Worm (Caenorhabditis elegans): ENCODE results near the gene K02G10.5.

K02G10.5 gene

ce11 chrX:4691148-4691773 is at the start of gene K02G10.5:
Gene K02G10.5, minus strand, starts transcription at chrX:4691198.
- no peak for TF ChIP-seq lin-39 (tag; optimal IDR thresholded peaks at IDR 0.05)
- TF ChIP-seq nhr-67 (tag; optimal IDR thresholded peaks at IDR 0.05) = no peak
- TF ChIP-seq lsy-12 (tag; optimal IDR thresholded peaks at IDR 0.05) = no peak
- no peak for TF ChIP-seq ceh-9 (tag; optimal IDR thresholded peaks at IDR 0.05)
- no peak for TF ChIP-seq nhr-23 (tag; optimal IDR thresholded peaks at IDR 0.05)
- no peak for TF ChIP-seq egl-5 (tag; optimal IDR thresholded peaks at IDR 0.05)
- no peak for TF ChIP-seq elt-3 (tag; optimal IDR thresholded peaks at IDR 0.05)

- TF ChIP-seq fkh-10 (GFP tag; optimal IDR thresholded peaks at IDR 0.05) (no peak), mdl-1 (tag; optimal IDR thresholded peaks at IDR 0.05) (peak; percentile 5)
These were observed 49.6 kb upstream of the K02G10.5 start for ce11 chrX:4740630-4741029.

- TF ChIP-seq eor-1 (tag; optimal IDR thresholded peaks at IDR 0.05) (no peak), snpc-4 (tag; optimal IDR thresholded peaks at IDR 0.05) (no peak), daf-12 (tag; optimal IDR thresholded peaks at IDR 0.05) (no peak), tbx-2 (tag; optimal IDR thresholded peaks at IDR 0.05) (no peak), nhr-12 (tag; optimal IDR thresholded peaks at IDR 0.05) (no peak), elt-3 (tag; optimal IDR thresholded peaks at IDR 0.05) (no peak), nhr-67 (tag; optimal IDR thresholded peaks at IDR 0.05) (no peak), unc-62 (GFP tag; optimal IDR thresholded peaks at IDR 0.05) (no peak), ceh-28 (tag; optimal IDR thresholded peaks at IDR 0.05) (no peak), ztf-11 (tag; optimal IDR thresholded peaks at IDR 0.05) (no peak), mml-1 (tag; optimal IDR thresholded peaks at IDR 0.05) (no peak), skn-1 (tag; optimal IDR thresholded peaks at IDR 0.05) (no peak), jun-1 (tag; optimal IDR thresholded peaks at IDR 0.05) (no peak)
These were observed 41.8 kb upstream of the K02G10.5 start, which contains the start of gene aman-1 for ce11 chrX:4732752-4733151. Gene aman-1, plus strand, starts transcription at chrX:4733095.

ce11 chrX:4727388-4727787 is 36.4 kb upstream of the K02G10.5 start, which contains the start of gene acc-3:
Gene acc-3, minus strand, starts transcription at chrX:4727488.
- TF ChIP-seq ceh-82 (tag; optimal IDR thresholded peaks at IDR 0.05) = no peak
- no peak for TF ChIP-seq snpc-4 (tag; optimal IDR thresholded peaks at IDR 0.05)
- TF ChIP-seq daf-12 (tag; optimal IDR thresholded peaks at IDR 0.05) = no peak
- no peak for TF ChIP-seq tbx-2 (tag; optimal IDR thresholded peaks at IDR 0.05)
- TF ChIP-seq lin-39 (tag; optimal IDR thresholded peaks at IDR 0.05) = no peak
- TF ChIP-seq jun-1 (tag; optimal IDR thresholded peaks at IDR 0.05) = no peak
- TF ChIP-seq ztf-4 (tag; optimal IDR thresholded peaks at IDR 0.05) = no peak
- no peak for TF ChIP-seq pha-4 (tag; optimal IDR thresholded peaks at IDR 0.05)
- TF ChIP-seq zag-1 (tag; optimal IDR thresholded peaks at IDR 0.05) = no peak
- no peak for TF ChIP-seq ceh-16 (tag; optimal IDR thresholded peaks at IDR 0.05)
- TF ChIP-seq nhr-43 (tag; optimal IDR thresholded peaks at IDR 0.05; ENCODE audit: poor library complexity, severe bottlenecking) = no peak
- no peak for TF ChIP-seq nhr-25 (tag; optimal IDR thresholded peaks at IDR 0.05)
- TF ChIP-seq fkh-2 (tag; optimal IDR thresholded peaks at IDR 0.05) = no peak
- no peak for TF ChIP-seq ama-1 (optimal IDR thresholded peaks at IDR 0.05)
- no peak for TF ChIP-seq nhr-11 (tag; optimal IDR thresholded peaks at IDR 0.05)

ce11 chrX:4720603-4721529 is 29.9 kb upstream of the K02G10.5 start, which contains the start of gene F55D10.4:
Gene F55D10.4, minus strand, starts transcription at chrX:4720653.
- peak; percentile 12 for TF ChIP-seq nfya-1 (tag; optimal IDR thresholded peaks at IDR 0.05; ENCODE audit: insufficient read depth)
- TF ChIP-seq skn-1 (tag; optimal IDR thresholded peaks at IDR 0.05) = no peak
- TF ChIP-seq jun-1 (tag; optimal IDR thresholded peaks at IDR 0.05) = no peak
- no peak for TF ChIP-seq ztf-11 (tag; optimal IDR thresholded peaks at IDR 0.05)
- TF ChIP-seq hmg-11 (tag; optimal IDR thresholded peaks at IDR 0.05) = peak; percentile 6

All from whole organism, L3 larva.